Fruit fly (Drosophila melanogaster) whole organism, embryonic: ENCODE measurements around the gene Uch-L5R.
A peak's percentile ranks its signal among the peaks of the same experiment; 100 is the strongest.

Source experiments
- Adf1 ChIP-seq: fragments of 200-800 bp; sonication (Bioruptor generic); IDR thresholded peaks from 2 replicates; pipeline ENCODE4 v1.3.6; 2022; ENCODE audit warnings: missing biosample characterization, missing genetic modification characterization
- BtbVII ChIP-seq: fragments of 200-800 bp; sonication (Bioruptor generic); optimal IDR thresholded peaks from 3 replicates; lab custom pipeline; 2017; ENCODE audit warnings: missing biosample characterization, mild to moderate bottlenecking, missing genetic modification characterization
- CG10654 ChIP-seq: fragments of 200-800 bp; sonication (Bioruptor generic); optimal IDR thresholded peaks from 2 replicates; lab custom pipeline; 2016; ENCODE audit warnings: missing biosample characterization, missing genetic modification characterization
- CG11696 ChIP-seq: fragments of 200-800 bp; sonication (Bioruptor generic); IDR thresholded peaks from 2 replicates; pipeline ENCODE4 v1.3.6; 2022; ENCODE audit warnings: missing biosample characterization, missing genetic modification characterization
- CG12236 ChIP-seq: fragments of 200-800 bp; sonication (Bioruptor generic); optimal IDR thresholded peaks from 2 replicates; lab custom pipeline; 2016; ENCODE audit warnings: missing biosample characterization, missing genetic modification characterization
- CG15696 ChIP-seq: fragments of 200-800 bp; sonication (Bioruptor generic); optimal IDR thresholded peaks from 2 replicates; lab custom pipeline; 2019; ENCODE audit warnings: missing biosample characterization, mild to moderate bottlenecking, missing genetic modification characterization, moderate library complexity
- CG17186 ChIP-seq: fragments of 200-800 bp; sonication (Bioruptor generic); optimal IDR thresholded peaks from 3 replicates; lab custom pipeline; 2017; ENCODE audit warnings: missing biosample characterization, missing genetic modification reagents, missing genetic modification characterization
- CG17612 ChIP-seq: fragments of 200-800 bp; sonication (Bioruptor generic); IDR thresholded peaks from 2 replicates; pipeline ENCODE4 v1.3.6; 2022; ENCODE audit warnings: missing biosample characterization, missing genetic modification characterization
- CG2120 ChIP-seq: fragments of 200-800 bp; sonication (Bioruptor generic); optimal IDR thresholded peaks from 3 replicates; lab custom pipeline; 2016; ENCODE audit warnings: missing biosample characterization, missing genetic modification characterization
- CG2202 ChIP-seq: fragments of 200-800 bp; sonication (Bioruptor generic); optimal IDR thresholded peaks from 2 replicates; lab custom pipeline; 2018; ENCODE audit warnings: missing biosample characterization, mild to moderate bottlenecking, missing genetic modification characterization
- CG32532 ChIP-seq: fragments of 200-800 bp; sonication (Bioruptor generic); IDR thresholded peaks from 2 replicates; pipeline ENCODE4 v1.3.6; 2022; ENCODE audit warnings: missing biosample characterization, missing genetic modification characterization
- CG32767 ChIP-seq: fragments of 200-800 bp; sonication (Bioruptor generic); IDR thresholded peaks from 2 replicates; pipeline ENCODE4 v1.3.6; 2022; ENCODE audit warnings: missing biosample characterization, missing genetic modification characterization
- CG33213 ChIP-seq: fragments of 200-800 bp; sonication (Bioruptor generic); optimal IDR thresholded peaks from 3 replicates; lab custom pipeline; 2016; ENCODE audit warnings: missing biosample characterization, missing genetic modification characterization
- CG3407 ChIP-seq: fragments of 200-800 bp; sonication (Bioruptor generic); optimal IDR thresholded peaks from 2 replicates; lab custom pipeline; 2018; ENCODE audit warnings: missing biosample characterization, mild to moderate bottlenecking, missing genetic modification characterization
- CG4707 ChIP-seq: fragments of 200-800 bp; sonication (Bioruptor generic); optimal IDR thresholded peaks from 2 replicates; lab custom pipeline; 2018; ENCODE audit warnings: missing biosample characterization, mild to moderate bottlenecking, missing genetic modification characterization, moderate library complexity
- CG4730 ChIP-seq: fragments of 200-800 bp; sonication (Bioruptor generic); IDR thresholded peaks from 2 replicates; pipeline ENCODE4 v1.3.6; 2022; ENCODE audit warnings: missing biosample characterization, missing genetic modification characterization
- CG6272 ChIP-seq: fragments of 200-800 bp; sonication (Bioruptor generic); IDR thresholded peaks from 2 replicates; pipeline ENCODE4 v1.3.6; 2022; ENCODE audit warnings: missing biosample characterization, missing genetic modification characterization
- CG8290 ChIP-seq, 3 experiments: fragments of 200-800 bp; sonication (Bioruptor generic); optimal IDR thresholded peaks; 2 replicates each; lab custom pipeline; 2016 to 2019; ENCODE audit warnings: missing biosample characterization in 3 of 3, missing genetic modification characterization in 3 of 3, mild to moderate bottlenecking in 2 of 3, moderate library complexity in 1 of 3
- CG9215 ChIP-seq: fragments of 200-800 bp; sonication (Bioruptor generic); IDR thresholded peaks from 2 replicates; pipeline ENCODE4 v1.3.6; 2022; ENCODE audit warnings: missing biosample characterization, missing genetic modification characterization
- CG9437 ChIP-seq: fragments of 200-800 bp; sonication (Bioruptor generic); optimal IDR thresholded peaks from 2 replicates; lab custom pipeline; 2018; ENCODE audit warnings: missing biosample characterization, mild to moderate bottlenecking, missing genetic modification characterization
- CHES-1-like ChIP-seq: fragments of 200-800 bp; sonication (Bioruptor generic); optimal IDR thresholded peaks from 2 replicates; lab custom pipeline; 2016; ENCODE audit warnings: missing biosample characterization, missing genetic modification characterization
- Dfd ChIP-seq, 2 experiments: fragments of >200 bp; optimal IDR thresholded peaks; 2 replicates each; lab custom pipeline; 2017; ENCODE audit warnings: missing biosample characterization in 2 of 2, missing genetic modification characterization in 2 of 2
- Ets65A ChIP-seq: fragments of 200-800 bp; sonication (Bioruptor generic); peaks from one replicate; lab custom pipeline; 2016; ENCODE audit warnings: missing biosample characterization, missing genetic modification characterization
- Hand ChIP-seq: fragments of 200-800 bp; sonication (Bioruptor generic); optimal IDR thresholded peaks from 2 replicates; lab custom pipeline; 2017; ENCODE audit warnings: mild to moderate bottlenecking, missing biosample characterization, missing genetic modification reagents, missing genetic modification characterization
- Hey ChIP-seq: fragments of 200-800 bp; sonication (Bioruptor generic); optimal IDR thresholded peaks from 3 replicates; lab custom pipeline; 2018; ENCODE audit warnings: missing biosample characterization, mild to moderate bottlenecking, missing genetic modification characterization
- Hmx ChIP-seq: fragments of 200-800 bp; sonication (Bioruptor generic); optimal IDR thresholded peaks from 2 replicates; lab custom pipeline; 2016; ENCODE audit warnings: missing biosample characterization, missing genetic modification characterization
- Hr3 ChIP-seq: fragments of 200-800 bp; sonication (Bioruptor generic); optimal IDR thresholded peaks from 3 replicates; lab custom pipeline; 2016; ENCODE audit warnings: missing biosample characterization, missing genetic modification characterization
- Lim3 ChIP-seq: fragments of 200-800 bp; sonication (Bioruptor generic); IDR thresholded peaks from 2 replicates; pipeline ENCODE4 v1.3.6; 2022; ENCODE audit warnings: missing biosample characterization, missing genetic modification characterization
- Med ChIP-seq: fragments of 200-800 bp; sonication (Bioruptor generic); peaks from one replicate; lab custom pipeline; 2016; ENCODE audit warnings: missing biosample characterization, missing genetic modification characterization, mild to moderate bottlenecking, inconsistent platforms, moderate library complexity
- Stat92E ChIP-seq, 3 experiments: fragments of >200 bp in 2 of 3; fragments of 200-800 bp in 1 of 3; sonication (Bioruptor generic) in 1 of 3; optimal IDR thresholded peaks; 2 replicates each; lab custom pipeline; 2017 to 2019; ENCODE audit warnings: missing biosample characterization in 3 of 3, missing genetic modification characterization in 3 of 3, mild to moderate bottlenecking in 1 of 3, moderate library complexity in 1 of 3
- Xbp1 ChIP-seq: fragments of 200-800 bp; sonication (Bioruptor generic); optimal IDR thresholded peaks from 3 replicates; lab custom pipeline; 2016; ENCODE audit warnings: missing biosample characterization, mild to moderate bottlenecking, missing genetic modification characterization
- YL-1 ChIP-seq: fragments of 200-800 bp; sonication (Bioruptor generic); optimal IDR thresholded peaks from 3 replicates; lab custom pipeline; 2017; ENCODE audit warnings: missing biosample characterization, mild to moderate bottlenecking, missing genetic modification characterization
- ac ChIP-seq: fragments of 200-800 bp; sonication (Bioruptor generic); optimal IDR thresholded peaks from 3 replicates; lab custom pipeline; 2017; ENCODE audit warnings: missing biosample characterization, mild to moderate bottlenecking, missing genetic modification characterization
- chif ChIP-seq, 2 experiments: fragments of 200-800 bp; sonication (Bioruptor generic); optimal IDR thresholded peaks; 3 replicates each; lab custom pipeline; 2016; ENCODE audit warnings: missing biosample characterization in 2 of 2, missing genetic modification characterization in 2 of 2
- chm ChIP-seq: fragments of 200-800 bp; sonication (Bioruptor generic); IDR thresholded peaks from 2 replicates; pipeline ENCODE4 v1.3.6; 2022; ENCODE audit warnings: missing biosample characterization, missing genetic modification characterization
- fd96Cb ChIP-seq: fragments of 200-800 bp; sonication (Bioruptor generic); optimal IDR thresholded peaks from 2 replicates; lab custom pipeline; 2018; ENCODE audit warnings: missing biosample characterization, mild to moderate bottlenecking, missing genetic modification characterization, moderate library complexity
- fu2 ChIP-seq: fragments of 200-800 bp; sonication (Bioruptor generic); optimal IDR thresholded peaks from 2 replicates; lab custom pipeline; 2016; ENCODE audit warnings: missing biosample characterization, missing genetic modification characterization
- gcm ChIP-seq: fragments of 200-800 bp; sonication (Bioruptor generic); optimal IDR thresholded peaks from 2 replicates; lab custom pipeline; 2019; ENCODE audit warnings: missing biosample characterization, mild to moderate bottlenecking, missing genetic modification characterization, moderate library complexity
- gsb-n ChIP-seq: fragments of 200-800 bp; sonication (Bioruptor generic); optimal IDR thresholded peaks from 3 replicates; lab custom pipeline; 2018; ENCODE audit warnings: missing biosample characterization, mild to moderate bottlenecking, missing genetic modification characterization
- h ChIP-seq: fragments of >200 bp; optimal IDR thresholded peaks from 2 replicates; lab custom pipeline; 2017
- klu ChIP-seq: fragments of 200-800 bp; sonication (Bioruptor generic); IDR thresholded peaks from 2 replicates; pipeline ENCODE4 v1.3.6; 2022; ENCODE audit warnings: missing biosample characterization, missing genetic modification characterization
- lmd ChIP-seq: fragments of 200-800 bp; sonication (Bioruptor generic); IDR thresholded peaks from 2 replicates; pipeline ENCODE4 v1.3.6; 2022; ENCODE audit warnings: missing biosample characterization, missing genetic modification characterization
- nom ChIP-seq: fragments of 200-800 bp; sonication (Bioruptor generic); optimal IDR thresholded peaks from 2 replicates; lab custom pipeline; 2017; ENCODE audit warnings: missing biosample characterization, missing genetic modification characterization, mild to moderate bottlenecking, moderate library complexity, missing genetic modification reagents
- onecut ChIP-seq: fragments of 200-800 bp; sonication (Bioruptor generic); IDR thresholded peaks from 2 replicates; pipeline ENCODE4 v1.3.6; 2022; ENCODE audit warnings: missing biosample characterization, missing genetic modification characterization
- peb ChIP-seq: fragments of 200-800 bp; sonication (Bioruptor generic); IDR thresholded peaks from 2 replicates; pipeline ENCODE4 v1.3.6; 2022; ENCODE audit warnings: missing biosample characterization, missing genetic modification characterization
- ranshi ChIP-seq: fragments of 200-800 bp; sonication (Bioruptor generic); IDR thresholded peaks from 2 replicates; pipeline ENCODE4 v1.3.6; 2022; ENCODE audit warnings: missing biosample characterization, missing genetic modification characterization
- ro ChIP-seq: fragments of 200-800 bp; sonication (Bioruptor generic); IDR thresholded peaks from 2 replicates; pipeline ENCODE4 v1.3.6; 2022; ENCODE audit warnings: missing biosample characterization, missing genetic modification characterization
- sens ChIP-seq: fragments of 200-800 bp; sonication (Bioruptor generic); peaks from one replicate; lab custom pipeline; 2016; ENCODE audit warnings: missing biosample characterization, missing genetic modification characterization
- toy ChIP-seq: fragments of 200-800 bp; sonication (Bioruptor generic); IDR thresholded peaks from 2 replicates; pipeline ENCODE4 v1.3.6; 2022; ENCODE audit warnings: missing biosample characterization, missing genetic modification characterization
- vfl ChIP-seq: fragments of 200-800 bp; sonication (Bioruptor generic); optimal IDR thresholded peaks from 2 replicates; lab custom pipeline; 2016; ENCODE audit warnings: missing biosample characterization, missing genetic modification characterization
- wdn ChIP-seq: fragments of 200-800 bp; sonication (Bioruptor generic); IDR thresholded peaks from 2 replicates; pipeline ENCODE4 v1.3.6; 2022; ENCODE audit warnings: missing biosample characterization, missing genetic modification characterization
- zfh2 ChIP-seq: fragments of 200-800 bp; sonication (Bioruptor generic); optimal IDR thresholded peaks from 2 replicates; lab custom pipeline; 2016; ENCODE audit warnings: missing biosample characterization, missing genetic modification characterization

The Uch-L5R gene

dm6 chrX:12014800-12015389, 41.5 kb downstream of the Uch-L5R start (continued):
- TF ChIP-seq CG9215 (GFP tag; lab: Robert Waterston, UW) (no peak), CG32767 (no peak), Hand (GFP tag; lab: Kevin White, UChicago) (no peak), Hey (tag; lab: Kevin White, UChicago) (no peak), sens (peak; percentile 86), CG8290 (GFP tag; optimal IDR thresholded peaks at IDR 0.05; lab: Kevin White, UChicago) (no peak), CG8290 (tag; optimal IDR thresholded peaks at IDR 0.05; lab: Kevin White, UChicago) (peak in 1 of 2 experiments; percentile 29), zfh2 (GFP tag; lab: Kevin White, UChicago) (peak; percentile 7), onecut (GFP tag; lab: Robert Waterston, UW) (no peak), ro (GFP tag; lab: Robert Waterston, UW) (no peak), Adf1 (GFP tag; lab: Robert Waterston, UW) (no peak), CG10654 (GFP tag; lab: Kevin White, UChicago) (no peak), h (lab: Kevin White, UChicago) (no peak), BtbVII (no peak), Hr3 (peak; percentile 8), Hmx (no peak), CG12236 (GFP tag; lab: Kevin White, UChicago) (no peak), YL-1 (GFP tag; lab: Kevin White, UChicago) (no peak), Med (GFP tag; lab: Kevin White, UChicago) (peak; percentile 82), CG17612 (no peak), CG9437 (GFP tag; lab: Kevin White, UChicago) (peak; percentile 4), Xbp1 (peak; percentile 36), CG2202 (tag; lab: Kevin White, UChicago) (no peak), wdn (GFP tag; lab: Robert Waterston, UW) (no peak), CG11696 (GFP tag; lab: Robert Waterston, UW) (no peak; the same call in 1 of the 2 replicates), fd96Cb (peak; percentile 1), CG6272 (GFP tag; lab: Robert Waterston, UW) (no peak), klu (GFP tag; lab: Robert Waterston, UW) (no peak), lmd (GFP tag; lab: Robert Waterston, UW) (0 out of 2 replicates have a peak, but pooled peaks have one; percentile 8), Stat92E (GFP tag; optimal IDR thresholded peaks at IDR 0.05; lab: Kevin White, UChicago) (no peak), CG4730 (GFP tag; lab: Robert Waterston, UW) (no peak), CG33213 (no peak), peb (GFP tag; lab: Robert Waterston, UW) (0 out of 2 replicates have a peak, but pooled peaks have one; percentile 39), CG17186 (no peak), chm (GFP tag; lab: Robert Waterston, UW) (no peak), gcm (no peak), CG15696 (tag; lab: Kevin White, UChicago) (no peak), CHES-1-like (GFP tag; lab: Kevin White, UChicago) (peak; percentile 5), CG4707 (GFP tag; lab: Kevin White, UChicago) (peak; percentile 10), toy (GFP tag; lab: Robert Waterston, UW) (no peak), Lim3 (GFP tag; lab: Robert Waterston, UW) (no peak), ac (no peak), CG32532 (peak; percentile 34), CG2120 (peak; percentile 29), Dfd (GFP tag; optimal IDR thresholded peaks at IDR 0.05; lab: Kevin White, UChicago) (no peak), chif (GFP tag; optimal IDR thresholded peaks at IDR 0.05; lab: Kevin White, UChicago) (peak in 1 of 2 experiments; percentile 32), CG3407 (no peak), fu2 (GFP tag; lab: Kevin White, UChicago) (no peak), vfl (GFP tag; lab: Kevin White, UChicago) (no peak), gsb-n (tag; lab: Kevin White, UChicago) (no peak), Ets65A (GFP tag; lab: Kevin White, UChicago) (peak; percentile 74), ranshi (GFP tag; lab: Robert Waterston, UW) (peak; percentile 68), nom (peak; percentile 12)
